Worm (Caenorhabditis elegans) whole organism, L4/young adult: ENCODE data around the gene slrp-1.
A peak's percentile ranks its signal among the peaks of the same experiment; 100 is the strongest.

Experiments used
- W03F9.2 ChIP-seq: fragments of 150-350 bp; optimal IDR thresholded peaks from 2 replicates; lab custom pipeline; 2014; ENCODE audit warnings: missing biosample characterization, missing genetic modification characterization
- dao-5 ChIP-seq: sonication (generic microtip); optimal IDR thresholded peaks from 2 replicates; lab custom pipeline; 2016; ENCODE audit warnings: missing genotype, missing genetic modification characterization, moderate library complexity, missing compliant biosample characterization
- him-1 ChIP-seq: sonication (generic microtip); optimal IDR thresholded peaks from 2 replicates; lab custom pipeline; 2016; ENCODE audit warnings: missing genotype, missing genetic modification reagents, missing genetic modification characterization, missing compliant biosample characterization

The slrp-1 gene

ce11 chrV:13565781-13566180, at the start of gene slrp-1:
slrp-1 (plus strand) TSS chrV:13565863.
- no peak for TF ChIP-seq dao-5 (tag; lab: Kevin White, UChicago)
- TF ChIP-seq W03F9.2 (tag; lab: Kevin White, UChicago): no peak
- TF ChIP-seq him-1 (tag; lab: Kevin White, UChicago): no peak

DNA sequence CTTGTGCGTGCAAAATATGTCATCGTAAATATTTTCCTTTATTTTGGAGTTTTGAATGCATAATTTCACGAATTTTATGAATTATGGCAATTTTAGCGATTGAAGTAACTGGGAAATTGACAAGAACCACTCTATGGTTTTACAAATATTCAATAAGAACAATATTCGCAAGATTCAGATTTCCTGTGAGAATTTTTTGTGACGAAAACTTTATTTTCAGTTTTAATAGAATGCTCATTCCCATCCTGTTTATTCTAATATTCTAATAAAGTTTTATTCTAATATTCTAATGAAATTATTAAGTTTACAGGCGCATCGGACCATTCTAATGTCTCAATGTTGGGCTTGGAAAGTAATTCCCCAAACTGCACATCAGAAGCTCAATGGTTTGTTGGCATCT, 42.5 kb upstream of the slrp-1 start, which contains the start of gene R11G10.3:
TSS of gene R11G10.3 (plus strand) at position 301 of the 400 bp plus-strand sequence.
- TF ChIP-seq dao-5 (tag; lab: Kevin White, UChicago) (no peak), W03F9.2 (tag; lab: Kevin White, UChicago) (no peak), him-1 (tag; lab: Kevin White, UChicago) (no peak)

DNA sequence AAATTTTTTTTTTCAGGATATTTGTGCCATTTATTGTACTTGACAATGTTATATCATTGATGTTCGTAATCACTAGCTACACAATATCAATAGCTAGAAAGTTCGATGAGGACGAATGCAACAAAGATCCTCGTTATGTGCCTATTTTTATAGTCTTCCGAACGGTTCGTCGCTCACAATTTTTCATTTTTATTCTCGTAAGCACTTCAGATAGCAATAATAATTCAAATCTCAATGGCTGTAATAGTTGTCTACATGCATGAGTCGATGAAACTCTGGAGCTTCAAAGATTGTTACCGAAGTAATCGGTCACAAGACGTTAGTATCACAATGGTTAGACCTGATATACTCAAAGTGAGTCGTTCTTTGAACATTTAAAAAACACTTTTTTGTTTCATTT, 36.5 kb upstream of the slrp-1 start:
- TF ChIP-seq dao-5 (tag; lab: Kevin White, UChicago) (no peak), him-1 (tag; lab: Kevin White, UChicago) (no peak), W03F9.2 (tag; lab: Kevin White, UChicago) (no peak)

DNA sequence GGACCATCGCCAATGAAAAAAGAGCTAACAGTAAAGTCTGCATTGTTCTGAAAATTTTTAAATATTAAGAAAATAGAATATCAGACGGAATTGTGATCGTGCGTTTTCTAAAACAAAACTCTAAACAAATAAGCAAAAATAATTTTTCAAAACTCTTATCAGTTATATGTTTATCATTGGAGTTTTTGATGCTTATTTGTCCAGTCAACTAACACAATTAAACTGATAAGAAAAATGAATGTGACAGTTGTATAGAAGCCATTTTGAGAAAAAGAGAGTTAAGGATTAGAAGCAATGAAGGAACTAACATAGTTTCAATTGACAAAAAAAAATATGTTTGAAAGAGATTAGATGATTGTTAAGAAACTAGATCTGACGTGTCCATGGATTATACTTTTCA, 35.0 kb upstream of the slrp-1 start, which contains the start of gene ttr-44:
TSS of gene ttr-44 (minus strand) at position 47 of the 400 bp plus-strand sequence.
- TF ChIP-seq dao-5 (tag; lab: Kevin White, UChicago) (no peak), W03F9.2 (tag; lab: Kevin White, UChicago) (no peak), him-1 (tag; lab: Kevin White, UChicago) (no peak)

- no peak for TF ChIP-seq him-1 (tag; lab: Kevin White, UChicago)
- TF ChIP-seq dao-5 (tag; lab: Kevin White, UChicago): no peak
- no peak for TF ChIP-seq W03F9.2 (tag; lab: Kevin White, UChicago)
Measured at ce11 chrV:13532469-13532868, 33.2 kb upstream of the slrp-1 start.

- TF ChIP-seq him-1 (tag; lab: Kevin White, UChicago) (no peak), dao-5 (tag; lab: Kevin White, UChicago) (no peak), W03F9.2 (tag; lab: Kevin White, UChicago) (no peak)
Measured at ce11 chrV:13536058-13536579, 29.5 kb upstream of the slrp-1 start, which contains the start of gene frpr-5. frpr-5 (minus strand) TSS chrV:13536108.

- TF ChIP-seq him-1 (tag; lab: Kevin White, UChicago) (no peak), dao-5 (tag; lab: Kevin White, UChicago) (no peak), W03F9.2 (tag; lab: Kevin White, UChicago) (peak; percentile 54)
Measured at ce11 chrV:13551601-13552000, 14.1 kb upstream of the slrp-1 start, which contains the start of the genes C56A3.4 and C56A3.5. C56A3.4 (minus strand) TSS chrV:13551754. C56A3.5 (plus strand) TSS chrV:13551967.

- TF ChIP-seq dao-5 (tag; lab: Kevin White, UChicago) (no peak), him-1 (tag; lab: Kevin White, UChicago) (no peak), W03F9.2 (tag; lab: Kevin White, UChicago) (no peak)
Measured at ce11 chrV:13556297-13556696, 9.4 kb upstream of the slrp-1 start, which contains the start of gene C56A3.6. C56A3.6 (minus strand) TSS chrV:13556397.

ce11 chrV:13556746-13557145, 8.9 kb upstream of the slrp-1 start, which contains the start of gene cav-2:
cav-2 (plus strand) TSS chrV:13557104.
- TF ChIP-seq W03F9.2 (tag; lab: Kevin White, UChicago) (peak; percentile 84), him-1 (tag; lab: Kevin White, UChicago) (peak; percentile 64), dao-5 (tag; lab: Kevin White, UChicago) (no peak)

DNA sequence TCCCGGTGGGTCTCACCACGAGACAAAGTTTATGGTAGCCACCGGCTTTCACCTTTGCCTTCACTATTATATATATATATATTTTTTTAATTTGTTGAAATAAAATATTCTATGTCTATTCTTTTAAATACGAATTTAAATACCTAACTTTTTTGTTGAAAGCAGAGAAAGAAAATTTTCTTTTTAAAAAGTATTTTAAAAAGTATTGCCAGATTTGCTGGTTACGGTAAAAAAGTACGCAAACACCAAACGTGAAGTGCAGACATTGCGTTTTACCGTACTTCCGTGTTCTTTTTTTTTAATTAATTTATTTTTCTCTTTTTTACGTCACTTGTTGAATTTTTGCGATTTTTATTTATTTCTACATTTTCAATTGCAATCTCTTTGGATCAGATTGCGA, 5.7 kb upstream of the slrp-1 start, which contains the start of gene C56A3.8:
TSS of gene C56A3.8 (plus strand) at position 301 of the 400 bp plus-strand sequence.
- TF ChIP-seq him-1 (tag; lab: Kevin White, UChicago): no peak
- no peak for TF ChIP-seq dao-5 (tag; lab: Kevin White, UChicago)
- no peak for TF ChIP-seq W03F9.2 (tag; lab: Kevin White, UChicago)

DNA sequence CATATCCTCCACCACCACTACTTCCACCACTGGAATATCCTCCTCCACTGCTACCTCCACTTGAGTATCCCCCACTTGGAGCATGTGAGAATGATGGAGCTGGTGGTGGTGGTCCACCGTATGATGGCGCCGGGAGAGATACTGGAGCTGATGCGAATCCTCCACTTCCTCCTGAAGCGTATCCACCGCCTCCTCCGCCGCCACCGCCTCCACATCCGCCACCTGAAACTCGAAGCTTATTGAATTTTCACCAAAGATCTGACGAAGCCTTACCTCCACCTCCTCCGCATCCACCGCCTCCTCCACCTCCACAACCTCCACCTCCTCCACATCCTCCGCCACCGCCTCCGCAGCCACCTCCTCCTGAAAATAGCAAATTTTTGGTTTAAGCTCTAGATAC, 2.9 kb upstream of the slrp-1 start:
- no peak for TF ChIP-seq W03F9.2 (tag; lab: Kevin White, UChicago)
- no peak for TF ChIP-seq dao-5 (tag; lab: Kevin White, UChicago)
- TF ChIP-seq him-1 (tag; lab: Kevin White, UChicago): no peak

- TF ChIP-seq him-1 (tag; lab: Kevin White, UChicago) (no peak), dao-5 (tag; lab: Kevin White, UChicago) (no peak), W03F9.2 (tag; lab: Kevin White, UChicago) (no peak)
Measured at ce11 chrV:13563841-13564240, 1.8 kb upstream of the slrp-1 start, which contains the start of gene grl-17. grl-17 (minus strand) TSS chrV:13563941.

ce11 chrV:13565197-13565596, 466 bp upstream of the slrp-1 start:
- no peak for TF ChIP-seq dao-5 (tag; lab: Kevin White, UChicago)
- no peak for TF ChIP-seq him-1 (tag; lab: Kevin White, UChicago)
- TF ChIP-seq W03F9.2 (tag; lab: Kevin White, UChicago): peak; percentile 85

DNA sequence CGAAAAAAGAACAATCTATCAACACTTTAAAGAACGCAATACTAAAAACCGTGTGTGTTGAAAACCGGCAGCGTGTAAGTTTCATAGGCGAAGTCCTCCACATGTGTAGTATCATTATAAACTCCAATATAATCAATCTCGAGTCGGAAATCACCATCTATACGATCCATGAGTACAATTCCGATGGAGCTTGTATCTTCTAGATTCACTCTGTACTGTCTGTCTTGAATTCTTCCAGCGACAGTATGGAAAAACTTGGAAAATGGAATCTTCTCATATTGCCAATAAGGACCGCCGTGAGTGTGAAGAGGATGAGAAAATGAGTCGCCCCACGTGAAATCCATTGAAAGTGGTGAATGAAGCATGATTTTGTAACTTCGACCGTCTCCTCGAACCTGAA, 1.3 kb downstream of the slrp-1 start:
- no peak for TF ChIP-seq dao-5 (tag; lab: Kevin White, UChicago)
- TF ChIP-seq him-1 (tag; lab: Kevin White, UChicago): no peak
- no peak for TF ChIP-seq W03F9.2 (tag; lab: Kevin White, UChicago)
